Worm (Caenorhabditis elegans): ENCODE measurements around the gene F53H8.3.
A peak's percentile ranks its signal among the peaks of the same experiment; 100 is the strongest.

Gene F53H8.3

DNA sequence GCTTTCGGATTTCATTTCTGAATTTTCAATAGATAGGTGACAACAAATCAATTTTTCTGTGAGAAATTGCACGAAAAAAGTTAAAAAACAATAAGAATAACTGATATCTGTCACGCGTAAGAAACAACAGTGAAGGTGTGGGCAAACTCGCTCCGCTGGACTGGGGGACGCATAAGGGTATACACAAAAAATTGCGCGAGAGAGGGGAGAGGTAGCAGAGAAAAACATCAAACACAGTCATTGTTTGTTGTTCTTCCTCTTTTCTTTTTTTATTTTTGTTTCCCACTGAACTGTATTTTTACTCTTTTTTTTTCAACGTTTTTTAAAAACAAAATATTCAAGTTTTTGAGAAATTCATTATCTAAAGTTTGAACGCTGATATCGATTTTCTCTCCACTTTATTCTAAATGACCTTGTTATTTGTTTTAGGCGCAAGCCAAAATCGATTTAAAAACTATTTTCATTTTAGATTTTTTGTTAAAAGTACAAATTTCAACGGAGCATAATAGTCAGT, 13.8 kb upstream of the F53H8.3 start, which contains the start of the genes pifk-1 and tbc-11:
TSS of gene pifk-1 (minus strand) at position 17 of the 514 bp plus-strand sequence.
TSS of gene tbc-11 (plus strand) at position 464 of the 514 bp plus-strand sequence.
- TF ChIP-seq mxl-2 (GFP tag; conservative IDR thresholded peaks at IDR 0.05), result no peak
- no peak for TF ChIP-seq mdt-29 (GFP tag; IDR thresholded peaks at IDR 0.05)
- peak; percentile 40 for TF ChIP-seq lin-13 (GFP tag; optimal IDR thresholded peaks at IDR 0.05)
- peak in 1 of 2 experiments; percentile 46 for TF ChIP-seq hif-1 (tag; optimal IDR thresholded peaks at IDR 0.05)
- TF ChIP-seq mxl-3 (GFP tag; optimal IDR thresholded peaks at IDR 0.05), result peak; percentile 16
- no peak for TF ChIP-seq snpc-4 (tag; optimal IDR thresholded peaks at IDR 0.05)
- TF ChIP-seq nhr-25 (tag; optimal IDR thresholded peaks at IDR 0.05; ENCODE audit: borderline replicate concordance, insufficient read depth), result peak; percentile 39
- peak; percentile 46 for TF ChIP-seq nhr-77 (tag; optimal IDR thresholded peaks at IDR 0.05)
- no peak for TF ChIP-seq saeg-2 (GFP tag; IDR thresholded peaks at IDR 0.05)
- TF ChIP-seq lin-29 (GFP tag; IDR thresholded peaks at IDR 0.05), result no peak
- TF ChIP-seq snpc-1.2 (GFP tag; IDR thresholded peaks at IDR 0.05), result no peak
- no peak for TF ChIP-seq ZK546.5 (tag; optimal IDR thresholded peaks at IDR 0.05)
- TF ChIP-seq mdl-1 (tag; optimal IDR thresholded peaks at IDR 0.05), result peak in 1 of 2 experiments; percentile 55
- TF ChIP-seq skn-1 (tag; optimal IDR thresholded peaks at IDR 0.05), result no peak
- TF ChIP-seq dpl-1 (GFP tag; optimal IDR thresholded peaks at IDR 0.05), result peak; percentile 40
- TF ChIP-seq ceh-20 (GFP tag; IDR thresholded peaks at IDR 0.05), result no peak
- TF ChIP-seq dmd-8 (GFP tag; IDR thresholded peaks at IDR 0.05), result 0 out of 2 replicates have a peak, but pooled peaks have one; percentile 25
- TF ChIP-seq lin-39 (tag; optimal IDR thresholded peaks at IDR 0.05), result no peak
- peak; percentile 79 for TF ChIP-seq mes-2 (tag; optimal IDR thresholded peaks at IDR 0.05; ENCODE audit: poor library complexity, severe bottlenecking)
- TF ChIP-seq nhr-6 (tag; optimal IDR thresholded peaks at IDR 0.05), result peak; percentile 26
- no peak for TF ChIP-seq tag-97 (GFP tag; IDR thresholded peaks at IDR 0.05)
- no peak for TF ChIP-seq tra-1 (GFP tag; IDR thresholded peaks at IDR 0.05)
- TF ChIP-seq lin-38 (GFP tag; IDR thresholded peaks at IDR 0.05), result peak; percentile 80
- TF ChIP-seq zip-2 (tag; optimal IDR thresholded peaks at IDR 0.05), result no peak
- no peak for TF ChIP-seq ztf-7 (tag; optimal IDR thresholded peaks at IDR 0.05)
- TF ChIP-seq Y75B8A.6 (GFP tag; IDR thresholded peaks at IDR 0.05), result no peak
- TF ChIP-seq hmg-1.1 (GFP tag; IDR thresholded peaks at IDR 0.05), result 0 out of 2 replicates have a peak, but pooled peaks have one; percentile 14
- no peak for TF ChIP-seq R02D3.7 (tag; optimal IDR thresholded peaks at IDR 0.05)
- TF ChIP-seq nhr-11 (tag; optimal IDR thresholded peaks at IDR 0.05), result no peak
- no peak for TF ChIP-seq ces-1 (GFP tag; optimal IDR thresholded peaks at IDR 0.05)
- no peak for TF ChIP-seq cey-2 (tag; optimal IDR thresholded peaks at IDR 0.05; ENCODE audit: borderline replicate concordance, insufficient read depth)
- peak; percentile 71 for TF ChIP-seq hlh-11 (tag; optimal IDR thresholded peaks at IDR 0.05)
- TF ChIP-seq nhr-111 (GFP tag; optimal IDR thresholded peaks at IDR 0.05), result no peak
- TF ChIP-seq pha-4 (GFP tag; IDR thresholded peaks at IDR 0.05), result no peak
- peak; percentile 95 for TF ChIP-seq pha-4 (tag; optimal IDR thresholded peaks at IDR 0.05)
- peak; percentile 74 for TF ChIP-seq nhr-28 (tag; optimal IDR thresholded peaks at IDR 0.05)
- TF ChIP-seq lir-3 (tag; optimal IDR thresholded peaks at IDR 0.05), result no peak
- TF ChIP-seq daf-8 (GFP tag; IDR thresholded peaks at IDR 0.05), result no peak
- no peak for TF ChIP-seq T20F7.1 (GFP tag; optimal IDR thresholded peaks at IDR 0.05)
- peak; percentile 80 for TF ChIP-seq mep-1 (tag; optimal IDR thresholded peaks at IDR 0.05)
- peak; percentile 82 for TF ChIP-seq dve-1 (tag; optimal IDR thresholded peaks at IDR 0.05; ENCODE audit: insufficient read depth)
- TF ChIP-seq madf-5 (GFP tag; IDR thresholded peaks at IDR 0.05), result no peak
- TF ChIP-seq zfp-2 (tag; optimal IDR thresholded peaks at IDR 0.05), result no peak
- TF ChIP-seq nhr-48 (tag; optimal IDR thresholded peaks at IDR 0.05), result no peak
- no peak for TF ChIP-seq daf-16 (GFP tag; optimal IDR thresholded peaks at IDR 0.05)
- TF ChIP-seq daf-16 (tag; optimal IDR thresholded peaks at IDR 0.05), result peak; percentile 82
- TF ChIP-seq zip-11 (GFP tag; IDR thresholded peaks at IDR 0.05), result no peak
- no peak for TF ChIP-seq F26F4.8 (GFP tag; conservative IDR thresholded peaks at IDR 0.05)
- no peak for TF ChIP-seq daf-19 (GFP tag; conservative IDR thresholded peaks at IDR 0.05)
- TF ChIP-seq madf-9 (GFP tag; conservative IDR thresholded peaks at IDR 0.05), result no peak
- TF ChIP-seq hlh-30 (tag; optimal IDR thresholded peaks at IDR 0.05; ENCODE audit: insufficient read depth), result peak; percentile 91

Measured in whole organism, L4 larva.